Worm (Caenorhabditis elegans): ENCODE data around the gene Y62H9A.8.

- TF ChIP-seq ztf-11 (tag; optimal IDR thresholded peaks at IDR 0.05) (no peak), lin-13 (tag; optimal IDR thresholded peaks at IDR 0.05) (no peak)
These were observed 15.0 kb upstream of the Y62H9A.8 start, which contains the start of gene Y62H9A.11 for ce11 chrX:11907263-11907662.

Measured in whole organism, mixed stage, embryonic.